Worm (Caenorhabditis elegans): ENCODE measurements around the gene pbs-6.

The pbs-6 gene

DNA sequence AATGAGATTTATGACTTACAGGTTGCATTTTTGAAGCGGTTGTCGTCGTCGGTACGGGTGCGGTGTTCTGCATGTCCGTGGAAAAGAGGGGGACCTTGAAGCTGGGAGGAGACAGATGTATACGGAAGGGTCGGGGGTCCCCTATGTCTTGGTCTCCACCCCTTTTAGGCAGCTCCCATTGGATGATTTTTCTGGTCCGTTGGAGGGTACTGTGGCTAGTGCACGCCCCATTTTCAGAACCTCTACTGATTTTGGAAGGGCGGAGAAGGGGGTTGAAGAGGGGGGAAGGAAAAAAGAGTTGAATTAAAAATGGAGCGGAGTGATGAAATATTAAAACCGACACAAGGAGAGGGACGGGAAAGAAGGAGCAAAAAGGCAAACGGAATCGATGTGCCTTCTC lies 27.7 kb downstream of the pbs-6 start, which contains the start of gene unc-86:
Gene unc-86 (minus strand): TSS at position 113 of the 400 bp plus-strand sequence.
- no peak for TF ChIP-seq tab-1 (GFP tag; IDR thresholded peaks at IDR 0.05)
- no peak for TF ChIP-seq med-1 (GFP tag; optimal IDR thresholded peaks at IDR 0.05; ENCODE audit: insufficient read depth)
- TF ChIP-seq ref-1 (GFP tag; conservative IDR thresholded peaks at IDR 0.05), result no peak
- no peak for TF ChIP-seq ztf-29 (GFP tag; IDR thresholded peaks at IDR 0.05)
- TF ChIP-seq ztf-23 (GFP tag; IDR thresholded peaks at IDR 0.05), result no peak
- no peak for TF ChIP-seq T22C8.4 (GFP tag; IDR thresholded peaks at IDR 0.05)
- TF ChIP-seq flt-1 (GFP tag; IDR thresholded peaks at IDR 0.05), result no peak
- no peak for TF ChIP-seq klf-2 (GFP tag; conservative IDR thresholded peaks at IDR 0.05)
- no peak for TF ChIP-seq cog-1 (tag; optimal IDR thresholded peaks at IDR 0.05)

DNA sequence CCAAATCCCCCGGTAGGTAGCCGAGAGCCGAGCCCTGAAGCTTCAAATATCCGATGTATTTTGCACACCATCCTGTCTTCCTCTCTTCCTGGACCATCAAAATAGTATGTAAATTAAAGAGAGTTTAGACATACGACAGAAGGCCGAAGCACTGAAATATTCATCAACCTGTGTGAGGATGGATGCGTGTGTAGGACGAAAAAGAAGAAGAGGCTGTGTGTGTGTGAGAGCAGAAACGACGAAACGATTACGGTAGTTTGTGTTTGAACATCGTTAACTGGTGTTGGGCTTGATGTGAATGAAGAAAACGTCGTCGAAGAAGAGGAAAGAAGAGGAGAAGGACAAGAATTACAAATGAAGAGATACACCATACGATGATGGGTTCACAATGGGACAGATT lies 32.3 kb downstream of the pbs-6 start:
- TF ChIP-seq cog-1 (tag; optimal IDR thresholded peaks at IDR 0.05), result no peak
- no peak for TF ChIP-seq klf-2 (GFP tag; conservative IDR thresholded peaks at IDR 0.05)

DNA sequence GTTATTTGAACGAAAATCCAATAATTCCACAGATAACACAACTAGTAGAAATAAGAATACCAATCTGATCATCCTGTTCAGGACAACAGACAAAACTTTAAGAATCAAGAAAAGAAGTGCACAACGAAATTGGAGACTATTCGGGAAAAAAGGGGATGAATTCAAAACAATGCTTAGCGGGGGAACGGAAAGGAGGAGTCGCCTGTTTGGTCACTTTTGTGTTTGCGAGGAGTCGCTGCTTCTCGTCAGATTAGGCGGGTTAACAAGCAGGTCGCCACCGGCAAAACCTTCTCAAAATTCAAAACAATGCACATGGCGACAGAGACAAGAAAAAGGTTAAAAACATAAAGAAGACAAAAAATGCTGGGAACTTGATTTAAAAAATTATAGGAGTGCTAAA lies 34.1 kb downstream of the pbs-6 start, which contains the start of gene C30A5.10:
Gene C30A5.10 (minus strand): TSS at position 101 of the 400 bp plus-strand sequence.
- TF ChIP-seq flt-1 (GFP tag; IDR thresholded peaks at IDR 0.05) (no peak), med-1 (GFP tag; optimal IDR thresholded peaks at IDR 0.05; ENCODE audit: insufficient read depth) (no peak), ref-1 (GFP tag; conservative IDR thresholded peaks at IDR 0.05) (no peak), tab-1 (GFP tag; IDR thresholded peaks at IDR 0.05) (no peak), cog-1 (tag; optimal IDR thresholded peaks at IDR 0.05) (no peak), klf-2 (GFP tag; conservative IDR thresholded peaks at IDR 0.05) (no peak), ztf-23 (GFP tag; IDR thresholded peaks at IDR 0.05) (no peak), ztf-29 (GFP tag; IDR thresholded peaks at IDR 0.05) (no peak), T22C8.4 (GFP tag; IDR thresholded peaks at IDR 0.05) (no peak)

ce11 chrIII:8202754-8203153 lies 41.1 kb downstream of the pbs-6 start, which contains the start of gene snb-5:
Gene snb-5 (plus strand): TSS chrIII:8203054.
- TF ChIP-seq cog-1 (tag; optimal IDR thresholded peaks at IDR 0.05), result no peak
- no peak for TF ChIP-seq tab-1 (GFP tag; IDR thresholded peaks at IDR 0.05)
- no peak for TF ChIP-seq ztf-23 (GFP tag; IDR thresholded peaks at IDR 0.05)
- TF ChIP-seq ref-1 (GFP tag; conservative IDR thresholded peaks at IDR 0.05), result no peak
- no peak for TF ChIP-seq flt-1 (GFP tag; IDR thresholded peaks at IDR 0.05)
- TF ChIP-seq klf-2 (GFP tag; conservative IDR thresholded peaks at IDR 0.05), result no peak
- no peak for TF ChIP-seq ztf-29 (GFP tag; IDR thresholded peaks at IDR 0.05)
- no peak for TF ChIP-seq med-1 (GFP tag; optimal IDR thresholded peaks at IDR 0.05; ENCODE audit: insufficient read depth)
- no peak for TF ChIP-seq T22C8.4 (GFP tag; IDR thresholded peaks at IDR 0.05)

ce11 chrIII:8201760-8202159 lies 42.1 kb downstream of the pbs-6 start:
- no peak for TF ChIP-seq tab-1 (GFP tag; IDR thresholded peaks at IDR 0.05)
- no peak for TF ChIP-seq flt-1 (GFP tag; IDR thresholded peaks at IDR 0.05)
- TF ChIP-seq T22C8.4 (GFP tag; IDR thresholded peaks at IDR 0.05), result no peak
- no peak for TF ChIP-seq ztf-29 (GFP tag; IDR thresholded peaks at IDR 0.05)
- TF ChIP-seq klf-2 (GFP tag; conservative IDR thresholded peaks at IDR 0.05), result no peak
- TF ChIP-seq cog-1 (tag; optimal IDR thresholded peaks at IDR 0.05), result no peak
- no peak for TF ChIP-seq ref-1 (GFP tag; conservative IDR thresholded peaks at IDR 0.05)
- TF ChIP-seq ztf-23 (GFP tag; IDR thresholded peaks at IDR 0.05), result no peak
- TF ChIP-seq med-1 (GFP tag; optimal IDR thresholded peaks at IDR 0.05; ENCODE audit: insufficient read depth), result no peak

DNA sequence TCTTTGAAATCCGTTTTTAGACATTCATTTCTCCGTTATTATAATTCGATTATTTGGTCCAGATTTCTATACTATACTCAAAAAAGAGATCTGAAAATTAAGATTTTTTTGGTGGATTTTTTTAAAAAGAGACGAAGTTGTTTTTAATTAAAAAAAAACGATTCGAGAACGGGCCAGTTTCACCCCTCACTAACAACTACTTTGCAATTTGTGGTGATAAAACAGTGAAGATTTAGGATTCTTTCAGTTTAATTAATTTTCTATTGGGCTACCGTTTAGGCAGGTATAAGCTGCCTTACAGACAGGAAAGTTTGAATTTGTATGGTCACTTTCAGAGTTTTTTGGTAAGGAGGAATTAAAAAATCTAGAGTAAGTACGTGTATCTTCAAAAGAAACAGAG lies 42.8 kb downstream of the pbs-6 start, which contains the start of gene unc-36:
Gene unc-36 (minus strand): TSS at position 101 of the 400 bp plus-strand sequence.
- no peak for TF ChIP-seq ztf-29 (GFP tag; IDR thresholded peaks at IDR 0.05)
- no peak for TF ChIP-seq cog-1 (tag; optimal IDR thresholded peaks at IDR 0.05)
- no peak for TF ChIP-seq med-1 (GFP tag; optimal IDR thresholded peaks at IDR 0.05; ENCODE audit: insufficient read depth)
- no peak for TF ChIP-seq flt-1 (GFP tag; IDR thresholded peaks at IDR 0.05)
- no peak for TF ChIP-seq klf-2 (GFP tag; conservative IDR thresholded peaks at IDR 0.05)
- TF ChIP-seq tab-1 (GFP tag; IDR thresholded peaks at IDR 0.05), result no peak

DNA sequence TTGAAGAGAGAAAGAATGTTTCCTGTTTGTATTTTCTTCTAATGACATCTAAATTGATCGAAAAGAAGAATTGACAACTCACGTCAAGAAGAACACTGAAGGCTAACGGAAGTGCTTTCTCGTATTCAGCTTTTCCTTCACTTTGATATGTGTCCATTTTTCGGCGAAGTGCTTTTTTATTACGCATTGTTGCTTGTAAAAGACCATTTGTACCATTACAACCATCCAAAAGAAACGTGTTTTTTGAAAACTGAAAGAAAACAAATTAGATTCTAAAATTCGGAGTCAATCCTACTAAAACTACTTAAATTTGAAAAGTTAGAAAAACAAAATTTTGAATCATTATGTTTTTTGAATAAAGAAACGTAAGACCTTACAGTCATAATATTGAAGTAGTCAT lies 44.8 kb downstream of the pbs-6 start:
- TF ChIP-seq cog-1 (tag; optimal IDR thresholded peaks at IDR 0.05), result no peak
- TF ChIP-seq ztf-23 (GFP tag; IDR thresholded peaks at IDR 0.05), result no peak
- TF ChIP-seq T22C8.4 (GFP tag; IDR thresholded peaks at IDR 0.05), result no peak
- TF ChIP-seq med-1 (GFP tag; optimal IDR thresholded peaks at IDR 0.05; ENCODE audit: insufficient read depth), result no peak
- no peak for TF ChIP-seq klf-2 (GFP tag; conservative IDR thresholded peaks at IDR 0.05)
- no peak for TF ChIP-seq flt-1 (GFP tag; IDR thresholded peaks at IDR 0.05)

Data from whole organism, midembryonic.